Worm (Caenorhabditis elegans): Measurements from ENCODE around the gene F52B11.2.

- peak; percentile 73 for TF ChIP-seq snpc-1.3 (tag; optimal IDR thresholded peaks at IDR 0.05; ENCODE audit: insufficient read depth)
- TF ChIP-seq nhr-27 (tag; optimal IDR thresholded peaks at IDR 0.05) = no peak
- TF ChIP-seq lin-35 (GFP tag; optimal IDR thresholded peaks at IDR 0.05) = no peak
These were observed 32.2 kb downstream of the F52B11.2 start for ce11 chrIV:14115556-14115955.

All from whole organism, young adult.